Fruit fly (Drosophila melanogaster) ovary, adult (tissue): ENCODE measurements around the gene CG7567.

ENCODE experiments used
- CG17801 ChIP-seq: fragments of 200-800 bp; optimal IDR thresholded peaks from 2 replicates; lab custom pipeline; 2019; ENCODE audit warnings: missing biosample characterization, mild to moderate bottlenecking, missing genetic modification characterization, moderate library complexity; ENCODE audit not compliant: partially characterized antibody

The CG7567 gene

dm6 chr3R:29583299-29583698, 4.6 kb downstream of the CG7567 start:
- TF ChIP-seq CG17801 (GFP tag; lab: Kevin White, UChicago), result no peak

dm6 chr3R:29581420-29581819, 6.5 kb downstream of the CG7567 start:
- no peak for TF ChIP-seq CG17801 (GFP tag; lab: Kevin White, UChicago)

- TF ChIP-seq CG17801 (GFP tag; lab: Kevin White, UChicago), result no peak
These were observed 11.9 kb downstream of the CG7567 start for dm6 chr3R:29576009-29576408.

dm6 chr3R:29572040-29572648, 15.8 kb downstream of the CG7567 start:
- no peak for TF ChIP-seq CG17801 (GFP tag; lab: Kevin White, UChicago)

dm6 chr3R:29570239-29570814, 17.6 kb downstream of the CG7567 start:
- TF ChIP-seq CG17801 (GFP tag; lab: Kevin White, UChicago), result no peak

- TF ChIP-seq CG17801 (GFP tag; lab: Kevin White, UChicago), result no peak
These were observed 20.8 kb downstream of the CG7567 start for dm6 chr3R:29566997-29567670.

- no peak for TF ChIP-seq CG17801 (GFP tag; lab: Kevin White, UChicago)
These were observed 22.2 kb downstream of the CG7567 start for dm6 chr3R:29565744-29566143.

dm6 chr3R:29562579-29562978, 25.3 kb downstream of the CG7567 start:
- TF ChIP-seq CG17801 (GFP tag; lab: Kevin White, UChicago), result no peak

dm6 chr3R:29560418-29560817, 27.5 kb downstream of the CG7567 start:
- no peak for TF ChIP-seq CG17801 (GFP tag; lab: Kevin White, UChicago)

dm6 chr3R:29559444-29559976, 28.4 kb downstream of the CG7567 start:
- no peak for TF ChIP-seq CG17801 (GFP tag; lab: Kevin White, UChicago)

dm6 chr3R:29557555-29557954, 30.3 kb downstream of the CG7567 start:
- TF ChIP-seq CG17801 (GFP tag; lab: Kevin White, UChicago), result no peak

dm6 chr3R:29556003-29556467, 31.9 kb downstream of the CG7567 start, which contains the start of gene Dr:
Gene Dr, plus strand, starts transcription at chr3R:29556386.
- no peak for TF ChIP-seq CG17801 (GFP tag; lab: Kevin White, UChicago)

- no peak for TF ChIP-seq CG17801 (GFP tag; lab: Kevin White, UChicago)
These were observed 34.9 kb downstream of the CG7567 start for dm6 chr3R:29552830-29553583.

- TF ChIP-seq CG17801 (GFP tag; lab: Kevin White, UChicago), result no peak
These were observed 37.2 kb downstream of the CG7567 start for dm6 chr3R:29550735-29551134.

dm6 chr3R:29549945-29550344, 38.0 kb downstream of the CG7567 start:
- TF ChIP-seq CG17801 (GFP tag; lab: Kevin White, UChicago), result no peak
